Worm (Caenorhabditis elegans) whole organism, midembryonic: ENCODE measurements around the gene K09F6.6.

Source experiments
- T22C8.4 ChIP-seq: fragments of 200-800 bp; sonication (Bioruptor generic); IDR thresholded peaks from 2 replicates; pipeline ENCODE4 v1.3.6; 2022; ENCODE audit warnings: missing genetic modification characterization, missing compliant biosample characterization
- cog-1 ChIP-seq: sonication (generic microtip); optimal IDR thresholded peaks from 2 replicates; lab custom pipeline; 2016; ENCODE audit warnings: missing genetic modification characterization, missing compliant biosample characterization
- flt-1 ChIP-seq: fragments of 200-800 bp; sonication (Bioruptor generic); IDR thresholded peaks from 2 replicates; pipeline ENCODE4 v1.3.6; 2022; ENCODE audit warnings: missing genetic modification characterization, missing compliant biosample characterization
- klf-2 ChIP-seq: fragments of 200-800 bp; sonication (Bioruptor generic); conservative IDR thresholded peaks from 2 replicates; pipeline ENCODE4 v1.3.6; 2022; ENCODE audit warnings: missing genetic modification reagents, missing genetic modification characterization, missing compliant biosample characterization
- med-1 ChIP-seq: sonication (generic microtip); optimal IDR thresholded peaks from 2 replicates; lab custom pipeline; 2017; ENCODE audit warnings: missing genetic modification characterization, mild to moderate bottlenecking, missing compliant biosample characterization, antibody characterized with exemption, missing genetic modification reagents; ENCODE audit not compliant: insufficient read depth
- ref-1 ChIP-seq: fragments of 200-800 bp; sonication (Bioruptor generic); conservative IDR thresholded peaks from 2 replicates; pipeline ENCODE4 v1.3.6; 2022; ENCODE audit warnings: missing genetic modification reagents, missing genetic modification characterization, missing compliant biosample characterization
- tab-1 ChIP-seq: fragments of 200-800 bp; sonication (Bioruptor generic); IDR thresholded peaks from 2 replicates; pipeline ENCODE4 v1.3.6; 2022; ENCODE audit warnings: missing genetic modification characterization, missing compliant biosample characterization
- ztf-23 ChIP-seq: fragments of 200-800 bp; sonication (Bioruptor generic); IDR thresholded peaks from 2 replicates; pipeline ENCODE4 v1.3.6; 2022; ENCODE audit warnings: missing genetic modification reagents, missing genetic modification characterization, missing compliant biosample characterization
- ztf-29 ChIP-seq: fragments of 200-800 bp; sonication (Bioruptor generic); IDR thresholded peaks from 2 replicates; pipeline ENCODE4 v1.3.6; 2022; ENCODE audit warnings: missing genetic modification reagents, missing genetic modification characterization, missing compliant biosample characterization

K09F6.6 gene

ce11 chrII:2302330-2302729 lies 23.2 kb upstream of the K09F6.6 start, which contains the start of gene B0281.6:
B0281.6 (minus strand) TSS chrII:2302430.
- no peak for TF ChIP-seq cog-1
- no peak for TF ChIP-seq tab-1 (GFP tag; lab: Robert Waterston, UW)

- TF ChIP-seq ztf-23 (GFP tag; lab: Robert Waterston, UW) = no peak
- TF ChIP-seq ztf-29 (GFP tag; lab: Robert Waterston, UW) = no peak
- TF ChIP-seq flt-1 (GFP tag; lab: Robert Waterston, UW) = no peak
- no peak for TF ChIP-seq med-1 (GFP tag; lab: Kevin White, UChicago)
- no peak for TF ChIP-seq ref-1 (GFP tag; lab: Robert Waterston, UW)
- no peak for TF ChIP-seq cog-1
- no peak for TF ChIP-seq tab-1 (GFP tag; lab: Robert Waterston, UW)
- no peak for TF ChIP-seq klf-2 (GFP tag; lab: Robert Waterston, UW)
- no peak for TF ChIP-seq T22C8.4 (GFP tag; lab: Robert Waterston, UW)
Measured at ce11 chrII:2300861-2301260, 21.8 kb upstream of the K09F6.6 start, which contains the start of gene B0281.5. B0281.5 (minus strand) TSS chrII:2300961.

- TF ChIP-seq ztf-29 (GFP tag; lab: Robert Waterston, UW) (no peak), ref-1 (GFP tag; lab: Robert Waterston, UW) (no peak), klf-2 (GFP tag; lab: Robert Waterston, UW) (no peak), tab-1 (GFP tag; lab: Robert Waterston, UW) (no peak), ztf-23 (GFP tag; lab: Robert Waterston, UW) (no peak), med-1 (GFP tag; lab: Kevin White, UChicago) (no peak), cog-1 (no peak)
Measured at ce11 chrII:2298742-2299141, 19.6 kb upstream of the K09F6.6 start, which contains the start of gene B0281.4. B0281.4 (minus strand) TSS chrII:2298842.

- no peak for TF ChIP-seq klf-2 (GFP tag; lab: Robert Waterston, UW)
- no peak for TF ChIP-seq ztf-29 (GFP tag; lab: Robert Waterston, UW)
- no peak for TF ChIP-seq ztf-23 (GFP tag; lab: Robert Waterston, UW)
- TF ChIP-seq tab-1 (GFP tag; lab: Robert Waterston, UW) = no peak
- no peak for TF ChIP-seq cog-1
- TF ChIP-seq T22C8.4 (GFP tag; lab: Robert Waterston, UW) = no peak
- TF ChIP-seq flt-1 (GFP tag; lab: Robert Waterston, UW) = no peak
- TF ChIP-seq med-1 (GFP tag; lab: Kevin White, UChicago) = no peak
- no peak for TF ChIP-seq ref-1 (GFP tag; lab: Robert Waterston, UW)
Measured at ce11 chrII:2295817-2296315, 16.8 kb upstream of the K09F6.6 start, which contains the start of gene fbxc-25. fbxc-25 (minus strand) TSS chrII:2296265.

ce11 chrII:2292549-2292948 lies 13.4 kb upstream of the K09F6.6 start:
- no peak for TF ChIP-seq T22C8.4 (GFP tag; lab: Robert Waterston, UW)
- TF ChIP-seq med-1 (GFP tag; lab: Kevin White, UChicago) = no peak
- no peak for TF ChIP-seq ztf-29 (GFP tag; lab: Robert Waterston, UW)
- no peak for TF ChIP-seq tab-1 (GFP tag; lab: Robert Waterston, UW)
- no peak for TF ChIP-seq flt-1 (GFP tag; lab: Robert Waterston, UW)
- TF ChIP-seq ref-1 (GFP tag; lab: Robert Waterston, UW) = no peak
- TF ChIP-seq cog-1 = no peak
- no peak for TF ChIP-seq ztf-23 (GFP tag; lab: Robert Waterston, UW)

ce11 chrII:2292027-2292426 lies 12.9 kb upstream of the K09F6.6 start, which contains the start of gene K09F6.7:
K09F6.7 (minus strand) TSS chrII:2292127.
- no peak for TF ChIP-seq tab-1 (GFP tag; lab: Robert Waterston, UW)
- TF ChIP-seq ref-1 (GFP tag; lab: Robert Waterston, UW) = no peak
- no peak for TF ChIP-seq klf-2 (GFP tag; lab: Robert Waterston, UW)
- TF ChIP-seq T22C8.4 (GFP tag; lab: Robert Waterston, UW) = no peak
- TF ChIP-seq ztf-23 (GFP tag; lab: Robert Waterston, UW) = no peak
- no peak for TF ChIP-seq ztf-29 (GFP tag; lab: Robert Waterston, UW)
- no peak for TF ChIP-seq flt-1 (GFP tag; lab: Robert Waterston, UW)
- no peak for TF ChIP-seq cog-1
- no peak for TF ChIP-seq med-1 (GFP tag; lab: Kevin White, UChicago)

ce11 chrII:2289441-2289840 lies 10.3 kb upstream of the K09F6.6 start:
- TF ChIP-seq T22C8.4 (GFP tag; lab: Robert Waterston, UW) (no peak), cog-1 (no peak), flt-1 (GFP tag; lab: Robert Waterston, UW) (no peak), ztf-23 (GFP tag; lab: Robert Waterston, UW) (no peak), klf-2 (GFP tag; lab: Robert Waterston, UW) (no peak), ztf-29 (GFP tag; lab: Robert Waterston, UW) (no peak), ref-1 (GFP tag; lab: Robert Waterston, UW) (no peak), tab-1 (GFP tag; lab: Robert Waterston, UW) (no peak), med-1 (GFP tag; lab: Kevin White, UChicago) (no peak)

ce11 chrII:2288798-2289197 lies 9.7 kb upstream of the K09F6.6 start, which contains the start of the genes K09F6.10 and K09F6.13:
K09F6.10 (minus strand) TSS chrII:2288883.
K09F6.13 (plus strand) TSS chrII:2289114.
- TF ChIP-seq flt-1 (GFP tag; lab: Robert Waterston, UW) (no peak), ztf-23 (GFP tag; lab: Robert Waterston, UW) (no peak), cog-1 (no peak), tab-1 (GFP tag; lab: Robert Waterston, UW) (no peak), ref-1 (GFP tag; lab: Robert Waterston, UW) (no peak), ztf-29 (GFP tag; lab: Robert Waterston, UW) (no peak), T22C8.4 (GFP tag; lab: Robert Waterston, UW) (no peak)

- TF ChIP-seq ref-1 (GFP tag; lab: Robert Waterston, UW) = no peak
- TF ChIP-seq T22C8.4 (GFP tag; lab: Robert Waterston, UW) = no peak
- TF ChIP-seq med-1 (GFP tag; lab: Kevin White, UChicago) = no peak
- no peak for TF ChIP-seq tab-1 (GFP tag; lab: Robert Waterston, UW)
- TF ChIP-seq cog-1 = no peak
- no peak for TF ChIP-seq klf-2 (GFP tag; lab: Robert Waterston, UW)
- no peak for TF ChIP-seq ztf-29 (GFP tag; lab: Robert Waterston, UW)
- no peak for TF ChIP-seq ztf-23 (GFP tag; lab: Robert Waterston, UW)
- TF ChIP-seq flt-1 (GFP tag; lab: Robert Waterston, UW) = no peak
Measured at ce11 chrII:2284703-2285102, 5.6 kb upstream of the K09F6.6 start.
